Worm (Caenorhabditis elegans) whole organism, L1 larva: Measurements from ENCODE around the gene mtpn-1.
A peak's percentile ranks its signal among the peaks of the same experiment; 100 is the strongest.

ENCODE experiments used
- C34B4.2 ChIP-seq: sonication (generic microtip); optimal IDR thresholded peaks from 2 replicates; lab custom pipeline; 2017; ENCODE audit warnings: mild to moderate bottlenecking, missing genetic modification characterization, missing compliant biosample characterization
- aha-1 ChIP-seq: fragments of 150-350 bp; optimal IDR thresholded peaks from 2 replicates; lab custom pipeline; 2014; ENCODE audit warnings: missing biosample characterization, missing genetic modification characterization
- aly-2 ChIP-seq: fragments of 150-350 bp; optimal IDR thresholded peaks from 2 replicates; lab custom pipeline; 2014; ENCODE audit warnings: missing biosample characterization, missing genetic modification characterization
- blmp-1 ChIP-seq: fragments of 150-350 bp; optimal IDR thresholded peaks from 2 replicates; lab custom pipeline; 2014; ENCODE audit warnings: missing biosample characterization, missing genetic modification characterization
- ceh-63 ChIP-seq: fragments of 200-800 bp; sonication (Bioruptor generic); optimal IDR thresholded peaks from 2 replicates; lab custom pipeline; 2018; ENCODE audit warnings: mild to moderate bottlenecking, missing genetic modification characterization, missing compliant biosample characterization
- ceh-88 ChIP-seq: fragments of 200-800 bp; sonication (Bioruptor generic); IDR thresholded peaks from 2 replicates; pipeline ENCODE4 v1.3.6; 2022; ENCODE audit warnings: missing genetic modification characterization, missing compliant biosample characterization
- ces-1 ChIP-seq: fragments of 150-350 bp; optimal IDR thresholded peaks from 2 replicates; lab custom pipeline; 2014; ENCODE audit warnings: missing biosample characterization, missing genetic modification reagents, missing genetic modification characterization
- dsc-1 ChIP-seq: sonication (generic microtip); optimal IDR thresholded peaks from 2 replicates; lab custom pipeline; 2016; ENCODE audit warnings: mild to moderate bottlenecking, missing genetic modification characterization, missing compliant biosample characterization
- efl-1 ChIP-seq, 4 experiments: fragments of 150-350 bp; optimal IDR thresholded peaks in 3 of 4; peaks in 1 of 4; 1 replicate in 1 of 4; 2 replicates in 3 of 4; lab custom pipeline; 2014; ENCODE audit warnings: missing biosample characterization in 2 of 4, missing genetic modification characterization in 2 of 4, missing genetic modification reagents in 2 of 4
- efl-3 ChIP-seq: fragments of 200-800 bp; sonication (Bioruptor generic); optimal IDR thresholded peaks from 2 replicates; lab custom pipeline; 2018; ENCODE audit warnings: mild to moderate bottlenecking, missing genetic modification characterization, missing compliant biosample characterization
- egl-13 ChIP-seq: sonication (generic microtip); optimal IDR thresholded peaks from 2 replicates; lab custom pipeline; 2016; ENCODE audit warnings: missing genotype, missing genetic modification reagents, missing genetic modification characterization, missing compliant biosample characterization
- egl-27 ChIP-seq, 2 experiments: fragments of 150-350 bp in 1 of 2; sonication (generic microtip); optimal IDR thresholded peaks; 3 replicates each; lab custom pipeline; 2017 to 2018; ENCODE audit warnings: missing biosample characterization in 2 of 2, missing genetic modification characterization in 2 of 2, missing genetic modification reagents in 2 of 2
- elt-2 ChIP-seq: sonication (generic microtip); optimal IDR thresholded peaks from 2 replicates; lab custom pipeline; 2016; ENCODE audit warnings: missing genetic modification characterization, mild to moderate bottlenecking, inconsistent platforms, missing compliant biosample characterization, missing genetic modification reagents
- fkh-10 ChIP-seq: sonication (generic microtip); optimal IDR thresholded peaks from 2 replicates; lab custom pipeline; 2017; ENCODE audit warnings: missing biosample characterization, missing genetic modification reagents, missing genetic modification characterization
- fos-1 ChIP-seq: fragments of 150-350 bp; optimal IDR thresholded peaks from 2 replicates; lab custom pipeline; 2014; ENCODE audit warnings: missing biosample characterization, missing genetic modification characterization
- hlh-17 ChIP-seq: fragments of 200-800 bp; sonication (Bioruptor generic); optimal IDR thresholded peaks from 2 replicates; lab custom pipeline; 2018; ENCODE audit warnings: missing genetic modification characterization, mild to moderate bottlenecking, missing compliant biosample characterization, moderate library complexity, borderline replicate concordance
- hpl-2 ChIP-seq: fragments of 150-350 bp; optimal IDR thresholded peaks from 2 replicates; lab custom pipeline; 2014; ENCODE audit warnings: missing biosample characterization, missing genetic modification reagents, missing genetic modification characterization
- irx-1 ChIP-seq: sonication (generic microtip); optimal IDR thresholded peaks from 2 replicates; lab custom pipeline; 2016; ENCODE audit warnings: missing genetic modification characterization, missing compliant biosample characterization
- jun-1 ChIP-seq: fragments of 150-350 bp; optimal IDR thresholded peaks from 2 replicates; lab custom pipeline; 2014; ENCODE audit warnings: missing biosample characterization, missing genetic modification reagents, missing genetic modification characterization
- lin-13 ChIP-seq: fragments of 150-350 bp; optimal IDR thresholded peaks from 2 replicates; lab custom pipeline; 2014; ENCODE audit warnings: missing biosample characterization, missing genetic modification reagents, missing genetic modification characterization
- lin-14 ChIP-seq: fragments of 200-800 bp; sonication (Bioruptor generic); optimal IDR thresholded peaks from 2 replicates; lab custom pipeline; 2018; ENCODE audit warnings: mild to moderate bottlenecking, missing genetic modification characterization, moderate library complexity, missing compliant biosample characterization
- lin-15B ChIP-seq: fragments of 150-350 bp; sonication (generic microtip); optimal IDR thresholded peaks from 3 replicates; lab custom pipeline; 2014; ENCODE audit warnings: missing biosample characterization, missing genetic modification characterization
- nhr-20 ChIP-seq: sonication (generic microtip); optimal IDR thresholded peaks from 2 replicates; lab custom pipeline; 2016; ENCODE audit warnings: mild to moderate bottlenecking, missing genetic modification characterization, missing compliant biosample characterization
- nhr-47 ChIP-seq: sonication (generic microtip); optimal IDR thresholded peaks from 2 replicates; lab custom pipeline; 2016; ENCODE audit warnings: mild to moderate bottlenecking, missing genetic modification characterization, moderate library complexity, missing compliant biosample characterization
- nhr-71 ChIP-seq: sonication (generic microtip); optimal IDR thresholded peaks from 2 replicates; lab custom pipeline; 2016; ENCODE audit warnings: mild to moderate bottlenecking, missing genetic modification characterization, moderate library complexity, missing compliant biosample characterization
- nhr-85 ChIP-seq: sonication (generic microtip); peaks from one replicate; lab custom pipeline; 2016; ENCODE audit warnings: missing genetic modification characterization, inconsistent platforms, missing compliant biosample characterization
- pax-3 ChIP-seq: fragments of 200-800 bp; sonication (Bioruptor generic); optimal IDR thresholded peaks from 2 replicates; lab custom pipeline; 2018; ENCODE audit warnings: mild to moderate bottlenecking, missing genetic modification characterization, moderate library complexity, missing compliant biosample characterization
- rnt-1 ChIP-seq: sonication (generic microtip); optimal IDR thresholded peaks from 2 replicates; lab custom pipeline; 2016; ENCODE audit warnings: mild to moderate bottlenecking, missing genetic modification characterization, moderate library complexity, missing compliant biosample characterization
- snu-23 ChIP-seq: sonication (generic microtip); optimal IDR thresholded peaks from 2 replicates; lab custom pipeline; 2016; ENCODE audit warnings: missing genetic modification characterization, missing compliant biosample characterization
- sptf-1 ChIP-seq: fragments of 150-350 bp; optimal IDR thresholded peaks from 2 replicates; lab custom pipeline; 2014; ENCODE audit warnings: missing biosample characterization, missing genetic modification characterization
- unc-130 ChIP-seq: fragments of 150-350 bp; optimal IDR thresholded peaks from 2 replicates; lab custom pipeline; 2017; ENCODE audit warnings: missing biosample characterization, missing genetic modification characterization, inconsistent platforms
- unc-30 ChIP-seq: sonication (generic microtip); optimal IDR thresholded peaks from 2 replicates; lab custom pipeline; 2017; ENCODE audit warnings: missing biosample characterization, missing genetic modification characterization
- unc-62 ChIP-seq: fragments of 150-350 bp; optimal IDR thresholded peaks from 2 replicates; lab custom pipeline; 2014; ENCODE audit warnings: missing biosample characterization, missing genetic modification reagents, missing genetic modification characterization
- unc-98 ChIP-seq: fragments of 200-800 bp; sonication (Bioruptor generic); IDR thresholded peaks from 2 replicates; pipeline ENCODE4 v1.3.6; 2022; ENCODE audit warnings: missing genetic modification characterization, missing compliant biosample characterization
- zag-1 ChIP-seq: fragments of 150-350 bp; optimal IDR thresholded peaks from 2 replicates; lab custom pipeline; 2014; ENCODE audit warnings: missing biosample characterization, missing genetic modification characterization

The mtpn-1 gene

ce11 chrX:2446185-2446584 lies 38.9 kb downstream of the mtpn-1 start:
- TF ChIP-seq nhr-47 (tag; lab: Kevin White, UChicago) = no peak
- no peak for TF ChIP-seq efl-1 (optimal IDR thresholded peaks at IDR 0.05; lab: Kevin White, UChicago)
- peak in 1 of 2 experiments; percentile 12 for TF ChIP-seq efl-1 (GFP tag; optimal IDR thresholded peaks at IDR 0.05 in 1 of 2; lab: Kevin White, UChicago)

- TF ChIP-seq nhr-85 (tag; lab: Kevin White, UChicago) (no peak), ceh-88 (GFP tag; lab: Robert Waterston, UW) (no peak), snu-23 (GFP tag; lab: Kevin White, UChicago) (no peak), fkh-10 (GFP tag; lab: Kevin White, UChicago) (no peak), sptf-1 (no peak), C34B4.2 (tag; lab: Kevin White, UChicago) (no peak), blmp-1 (tag; lab: Kevin White, UChicago) (no peak), nhr-71 (tag; lab: Kevin White, UChicago) (no peak), zag-1 (no peak), fos-1 (no peak), elt-2 (tag; lab: Kevin White, UChicago) (no peak), lin-15B (tag; lab: Kevin White, UChicago) (no peak), jun-1 (tag; lab: Kevin White, UChicago) (no peak), hpl-2 (GFP tag; lab: Kevin White, UChicago) (no peak), unc-130 (tag; lab: Kevin White, UChicago) (no peak), aha-1 (no peak), pax-3 (tag; lab: Kevin White, UChicago) (no peak), unc-30 (tag; lab: Kevin White, UChicago) (no peak), nhr-20 (no peak)
- TF ChIP-seq, all 84 proteins: peak for 0
Measured at ce11 chrX:2447214-2447613, 39.9 kb downstream of the mtpn-1 start.

DNA sequence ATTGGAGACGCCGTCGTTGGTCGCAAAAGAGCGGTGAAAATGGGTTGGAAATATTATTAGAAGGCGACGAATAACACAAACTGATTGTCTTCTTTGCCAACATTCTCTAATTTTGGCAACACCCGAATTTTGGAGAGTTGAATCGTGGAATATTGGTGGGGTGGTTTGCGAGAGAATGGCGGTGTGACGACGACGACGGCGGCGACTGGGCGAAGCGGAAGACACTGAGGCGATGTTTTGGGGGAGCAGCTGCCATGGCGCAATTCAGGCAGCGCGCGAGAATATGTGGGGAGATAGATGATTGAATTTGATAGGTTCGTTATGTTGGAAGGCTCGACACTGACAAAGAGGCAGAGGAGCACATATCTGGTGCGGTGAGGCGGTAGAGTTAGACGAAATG lies 43.7 kb downstream of the mtpn-1 start:
- no peak for TF ChIP-seq lin-13 (GFP tag; lab: Kevin White, UChicago)
- peak; percentile 12 for TF ChIP-seq lin-14 (GFP tag; lab: Kevin White, UChicago)
- TF ChIP-seq unc-98 (GFP tag; lab: Robert Waterston, UW) = no peak
- no peak for TF ChIP-seq ceh-88 (GFP tag; lab: Robert Waterston, UW)
- TF ChIP-seq irx-1 = no peak
- TF ChIP-seq unc-62 (GFP tag; lab: Kevin White, UChicago) = no peak
- TF ChIP-seq ces-1 = no peak

DNA sequence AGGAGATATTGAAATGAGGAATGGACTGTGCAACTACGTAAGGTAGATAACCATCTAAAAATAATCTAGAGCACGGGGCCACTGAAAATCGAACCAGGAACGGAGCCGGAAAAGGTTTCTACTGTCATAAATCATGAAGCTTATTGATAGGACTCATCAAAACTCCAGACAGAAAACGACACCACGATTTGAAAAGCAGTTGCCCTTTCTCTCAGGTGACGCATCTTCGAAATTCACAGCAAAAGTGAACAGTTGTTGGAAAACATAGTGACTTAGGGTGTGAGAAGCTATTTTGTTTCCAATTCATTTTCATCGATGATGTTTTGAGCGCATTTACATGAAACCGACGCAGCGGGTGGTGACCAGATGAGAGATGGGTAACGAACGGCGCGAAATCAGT lies 45.0 kb downstream of the mtpn-1 start:
- TF ChIP-seq nhr-85 (tag; lab: Kevin White, UChicago) (no peak), dsc-1 (tag; lab: Kevin White, UChicago) (no peak), rnt-1 (tag; lab: Kevin White, UChicago) (peak; percentile 53), efl-3 (GFP tag; lab: Kevin White, UChicago) (no peak), aly-2 (tag; lab: Kevin White, UChicago) (no peak), egl-13 (tag; lab: Kevin White, UChicago) (no peak), egl-27 (tag; optimal IDR thresholded peaks at IDR 0.05; lab: Kevin White, UChicago) (no peak), ceh-63 (no peak), lin-14 (GFP tag; lab: Kevin White, UChicago) (peak; percentile 29), hlh-17 (GFP tag; lab: Kevin White, UChicago) (no peak), jun-1 (tag; lab: Kevin White, UChicago) (no peak), nhr-71 (tag; lab: Kevin White, UChicago) (peak; percentile 24)

DNA sequence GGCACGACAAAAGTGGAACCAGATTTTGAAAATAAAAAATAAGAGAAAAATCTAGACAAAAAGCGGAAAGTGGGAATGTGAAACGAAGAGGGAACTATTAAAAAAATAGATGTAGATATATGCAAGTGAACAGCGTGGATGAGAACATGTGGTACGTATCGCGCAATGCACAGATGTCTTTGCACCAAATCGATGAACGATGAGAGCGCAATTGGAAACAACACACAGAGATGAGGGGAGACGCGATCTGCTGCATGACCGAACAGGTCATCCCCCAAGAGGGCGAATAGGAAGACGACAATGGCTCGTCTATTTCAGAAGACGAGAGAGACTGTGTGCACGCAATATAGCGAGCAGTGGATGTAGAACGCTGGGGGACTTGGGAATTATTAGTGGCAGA lies 45.4 kb downstream of the mtpn-1 start:
- TF ChIP-seq efl-1 (optimal IDR thresholded peaks at IDR 0.05; lab: Kevin White, UChicago) = no peak
- TF ChIP-seq efl-1 (GFP tag; optimal IDR thresholded peaks at IDR 0.05 in 1 of 2; lab: Kevin White, UChicago) = peak in 1 of 2 experiments; percentile 34
- no peak for TF ChIP-seq irx-1
- TF ChIP-seq, all 84 proteins: peak for 1
